Worm (Caenorhabditis elegans): Measurements from ENCODE around the gene fbxb-84.

Gene fbxb-84

DNA sequence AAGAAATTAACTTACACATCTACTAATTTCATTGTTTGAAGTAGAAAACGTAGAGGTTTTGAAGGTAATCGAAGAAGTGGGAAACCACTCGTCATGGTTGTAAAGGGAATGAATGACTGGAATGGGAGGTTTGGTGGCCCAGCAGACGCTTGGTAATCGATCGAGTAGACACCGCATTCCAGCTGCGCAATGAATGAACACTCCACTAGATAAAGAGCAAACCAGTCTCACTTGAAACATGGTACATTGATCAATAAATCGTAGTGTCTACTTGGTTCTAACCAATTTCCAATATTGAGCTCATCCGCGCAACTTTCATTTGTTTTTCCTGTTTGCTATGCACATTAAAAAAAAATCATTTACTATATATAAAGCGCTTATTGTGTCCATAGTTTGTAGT is at the start of gene fbxb-84:
Gene fbxb-84, minus strand, starts transcription at position 101 of the 400 bp plus-strand sequence.
- TF ChIP-seq ztf-16 (tag; optimal IDR thresholded peaks at IDR 0.05) (no peak), pha-2 (tag; optimal IDR thresholded peaks at IDR 0.05) (no peak), unc-86 (tag; optimal IDR thresholded peaks at IDR 0.05) (no peak), npax-4 (tag; optimal IDR thresholded peaks at IDR 0.05) (no peak), ceh-48 (tag; optimal IDR thresholded peaks at IDR 0.05) (no peak), fax-1 (tag; optimal IDR thresholded peaks at IDR 0.05) (no peak), ets-4 (tag; optimal IDR thresholded peaks at IDR 0.05) (no peak), nfya-1 (tag; optimal IDR thresholded peaks at IDR 0.05) (no peak), ceh-14 (tag; optimal IDR thresholded peaks at IDR 0.05) (no peak), lim-6 (tag; optimal IDR thresholded peaks at IDR 0.05) (no peak), C08G9.2 (tag; optimal IDR thresholded peaks at IDR 0.05) (no peak), sox-2 (GFP tag; IDR thresholded peaks at IDR 0.05) (no peak), hlh-8 (tag; optimal IDR thresholded peaks at IDR 0.05) (no peak), fkh-6 (tag; optimal IDR thresholded peaks at IDR 0.05) (no peak), hlh-15 (tag; optimal IDR thresholded peaks at IDR 0.05) (no peak), F13H6.1 (tag; optimal IDR thresholded peaks at IDR 0.05) (no peak), elt-2 (tag; optimal IDR thresholded peaks at IDR 0.05) (no peak)

DNA sequence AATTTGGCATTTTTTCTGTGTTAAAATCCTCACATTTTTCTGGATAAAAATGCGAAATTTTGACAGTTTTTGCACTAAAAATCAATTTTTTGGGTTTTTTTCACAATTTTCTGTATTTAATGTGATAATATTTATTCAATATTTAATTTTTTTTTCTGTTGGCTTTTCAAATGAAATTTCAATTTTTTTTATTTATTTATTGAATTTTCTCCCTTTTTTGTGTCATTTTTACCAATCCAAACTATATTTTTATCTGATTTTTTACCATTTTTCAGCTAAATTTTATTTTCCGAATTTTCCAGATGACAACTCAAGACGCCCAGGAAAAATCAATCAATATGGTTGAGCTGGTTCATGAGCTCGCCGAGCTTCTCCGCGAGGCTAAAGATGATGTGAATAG is 47.9 kb upstream of the fbxb-84 start, which contains the start of gene F40G9.17:
Gene F40G9.17, plus strand, starts transcription at position 301 of the 400 bp plus-strand sequence.
- TF ChIP-seq ets-4 (tag; optimal IDR thresholded peaks at IDR 0.05) (no peak), ceh-31 (tag; optimal IDR thresholded peaks at IDR 0.05) (no peak), tbx-2 (tag; optimal IDR thresholded peaks at IDR 0.05) (no peak), hlh-6 (tag; optimal IDR thresholded peaks at IDR 0.05) (no peak), ceh-19 (GFP tag; optimal IDR thresholded peaks at IDR 0.05) (no peak), hlh-13 (GFP tag; optimal IDR thresholded peaks at IDR 0.05) (no peak), ztf-16 (tag; optimal IDR thresholded peaks at IDR 0.05) (no peak), unc-42 (tag; optimal IDR thresholded peaks at IDR 0.05) (no peak), madf-2 (tag; optimal IDR thresholded peaks at IDR 0.05) (no peak), ceh-30 (tag; optimal IDR thresholded peaks at IDR 0.05) (no peak)

- TF ChIP-seq ceh-2 (tag; optimal IDR thresholded peaks at IDR 0.05) (no peak), hlh-13 (GFP tag; optimal IDR thresholded peaks at IDR 0.05) (no peak), syd-9 (tag; optimal IDR thresholded peaks at IDR 0.05) (no peak), unc-42 (tag; optimal IDR thresholded peaks at IDR 0.05) (no peak), zip-5 (tag; optimal IDR thresholded peaks at IDR 0.05) (no peak), nfya-1 (tag; optimal IDR thresholded peaks at IDR 0.05) (no peak), K09A11.1 (tag; optimal IDR thresholded peaks at IDR 0.05; ENCODE audit: insufficient read depth) (no peak), T23F11.4 (GFP tag; optimal IDR thresholded peaks at IDR 0.05) (no peak), tbx-2 (tag; optimal IDR thresholded peaks at IDR 0.05) (no peak), ceh-30 (tag; optimal IDR thresholded peaks at IDR 0.05) (no peak), sox-2 (GFP tag; IDR thresholded peaks at IDR 0.05) (no peak), pros-1 (tag; optimal IDR thresholded peaks at IDR 0.05) (no peak), ama-1 (optimal IDR thresholded peaks at IDR 0.05) (no peak), fkh-10 (GFP tag; optimal IDR thresholded peaks at IDR 0.05) (no peak)
Measured at ce11 chrIII:191803-192202, 45.5 kb upstream of the fbxb-84 start, which contains the start of gene sec-20. sec-20 (plus strand) TSS chrIII:192103.

- no peak for TF ChIP-seq npax-4 (tag; optimal IDR thresholded peaks at IDR 0.05)
- no peak for TF ChIP-seq ztf-16 (tag; optimal IDR thresholded peaks at IDR 0.05)
- TF ChIP-seq F13H6.1 (tag; optimal IDR thresholded peaks at IDR 0.05) = no peak
- TF ChIP-seq pqm-1 (tag; optimal IDR thresholded peaks at IDR 0.05) = no peak
- no peak for TF ChIP-seq pros-1 (tag; optimal IDR thresholded peaks at IDR 0.05)
- TF ChIP-seq dve-1 (tag; optimal IDR thresholded peaks at IDR 0.05) = no peak
Measured at ce11 chrIII:190686-191085, 44.4 kb upstream of the fbxb-84 start, which contains the start of gene cox-17. cox-17 (plus strand) TSS chrIII:190986.

DNA sequence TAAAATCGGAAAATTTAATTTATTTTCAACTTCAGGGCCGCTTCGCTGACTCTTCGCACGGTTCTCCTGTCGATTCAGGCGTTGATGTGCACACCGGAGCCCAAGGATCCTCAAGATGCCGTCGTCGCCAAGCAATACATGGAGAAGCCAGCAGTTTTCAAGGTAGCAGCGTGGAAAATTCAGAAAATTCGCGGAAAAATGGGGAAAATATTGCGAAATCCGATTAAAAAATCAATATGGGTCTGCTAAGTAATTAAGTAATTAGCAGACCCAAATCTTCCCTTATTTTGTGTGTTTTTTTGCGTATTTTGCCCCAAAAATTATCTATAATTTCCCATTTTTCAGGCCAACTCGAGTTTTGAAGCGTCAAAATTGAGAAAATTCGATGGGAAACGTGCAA is 43.0 kb upstream of the fbxb-84 start:
- TF ChIP-seq zip-5 (tag; optimal IDR thresholded peaks at IDR 0.05) = no peak
- TF ChIP-seq elt-2 (tag; optimal IDR thresholded peaks at IDR 0.05) = no peak
